Fruit fly (Drosophila melanogaster): ENCODE data around the gene yip2.

dm6 chr2L:9919218-9919617 lies 4.2 kb downstream of the yip2 start:
- TF ChIP-seq usp (GFP tag; optimal IDR thresholded peaks at IDR 0.05) (no peak), psq (optimal IDR thresholded peaks at IDR 0.05) (no peak), EcR (GFP tag; optimal IDR thresholded peaks at IDR 0.05) (no peak)
